Fruit fly (Drosophila melanogaster) whole organism, embryonic: ENCODE data around the gene goe.

Source experiments
- Awh ChIP-seq: fragments of 200-800 bp; sonication (Bioruptor generic); IDR thresholded peaks from 2 replicates; pipeline ENCODE4, ENCODE4 v1.3.6; 2022; ENCODE audit warnings: missing biosample characterization, missing genetic modification characterization
- B-H1 ChIP-seq: fragments of 200-800 bp; sonication (Bioruptor generic); IDR thresholded peaks from 3 replicates; pipeline ENCODE4 v1.3.6; 2022; ENCODE audit warnings: missing biosample characterization, missing genetic modification characterization
- CG11398 ChIP-seq: fragments of 200-800 bp; sonication (Bioruptor generic); optimal IDR thresholded peaks from 2 replicates; lab custom pipeline; 2016; ENCODE audit warnings: missing biosample characterization, missing genetic modification characterization
- CG12155 ChIP-seq: fragments of 200-800 bp; sonication (Bioruptor generic); optimal IDR thresholded peaks from 3 replicates; lab custom pipeline; 2016; ENCODE audit warnings: missing biosample characterization, missing genetic modification characterization
- CG12219 ChIP-seq: fragments of 200-800 bp; sonication (Bioruptor generic); optimal IDR thresholded peaks from 3 replicates; lab custom pipeline; 2018; ENCODE audit warnings: missing biosample characterization, mild to moderate bottlenecking, missing genetic modification characterization
- CG1233 ChIP-seq: fragments of 200-800 bp; sonication (Bioruptor generic); optimal IDR thresholded peaks from 4 replicates; lab custom pipeline; 2018; ENCODE audit warnings: missing biosample characterization, mild to moderate bottlenecking, missing genetic modification characterization
- CG1603 ChIP-seq: fragments of 200-800 bp; sonication (Bioruptor generic); optimal IDR thresholded peaks from 2 replicates; lab custom pipeline; 2019; ENCODE audit warnings: missing biosample characterization, mild to moderate bottlenecking, missing genetic modification characterization, moderate library complexity
- CG1647 ChIP-seq: fragments of 200-800 bp; sonication (Bioruptor generic); optimal IDR thresholded peaks from 3 replicates; lab custom pipeline; 2016; ENCODE audit warnings: missing biosample characterization, missing genetic modification characterization
- CG17361 ChIP-seq: fragments of 200-800 bp; sonication (Bioruptor generic); IDR thresholded peaks from 3 replicates; pipeline ENCODE4 v1.3.6; 2022; ENCODE audit warnings: missing biosample characterization, missing genetic modification characterization
- CG17612 ChIP-seq: fragments of 200-800 bp; sonication (Bioruptor generic); IDR thresholded peaks from 2 replicates; pipeline ENCODE4 v1.3.6; 2022; ENCODE audit warnings: missing biosample characterization, missing genetic modification characterization
- CG31388 ChIP-seq: fragments of 200-800 bp; sonication (Bioruptor generic); optimal IDR thresholded peaks from 2 replicates; lab custom pipeline; 2016; ENCODE audit warnings: missing biosample characterization, missing genetic modification characterization
- CG3163 ChIP-seq: fragments of 200-800 bp; sonication (Bioruptor generic); optimal IDR thresholded peaks from 3 replicates; lab custom pipeline; 2016; ENCODE audit warnings: missing biosample characterization, missing genetic modification characterization
- CG33213 ChIP-seq: fragments of 200-800 bp; sonication (Bioruptor generic); optimal IDR thresholded peaks from 3 replicates; lab custom pipeline; 2016; ENCODE audit warnings: missing biosample characterization, missing genetic modification characterization
- CG33557 ChIP-seq: fragments of 200-800 bp; sonication (Bioruptor generic); optimal IDR thresholded peaks from 2 replicates; lab custom pipeline; 2019; ENCODE audit warnings: missing biosample characterization, mild to moderate bottlenecking, missing genetic modification characterization, moderate library complexity
- CG43689 ChIP-seq: fragments of 200-800 bp; sonication (Bioruptor generic); IDR thresholded peaks from 2 replicates; pipeline ENCODE4 v1.3.6; 2022; ENCODE audit warnings: missing biosample characterization, missing genetic modification characterization
- CG6683 ChIP-seq: fragments of 200-800 bp; sonication (Bioruptor generic); optimal IDR thresholded peaks from 2 replicates; lab custom pipeline; 2017; ENCODE audit warnings: missing biosample characterization, mild to moderate bottlenecking, missing genetic modification characterization, missing genetic modification reagents
- CG8290 ChIP-seq, 3 experiments: fragments of 200-800 bp; sonication (Bioruptor generic); optimal IDR thresholded peaks; 2 replicates each; lab custom pipeline; 2016 to 2019; ENCODE audit warnings: missing biosample characterization in 3 of 3, missing genetic modification characterization in 3 of 3, mild to moderate bottlenecking in 2 of 3, moderate library complexity in 1 of 3
- CG8359 ChIP-seq: fragments of 200-800 bp; sonication (Bioruptor generic); optimal IDR thresholded peaks from 2 replicates; lab custom pipeline; 2017; ENCODE audit warnings: missing biosample characterization, mild to moderate bottlenecking, missing genetic modification characterization, borderline replicate concordance
- CG9215 ChIP-seq: fragments of 200-800 bp; sonication (Bioruptor generic); IDR thresholded peaks from 2 replicates; pipeline ENCODE4 v1.3.6; 2022; ENCODE audit warnings: missing biosample characterization, missing genetic modification characterization
- Hand ChIP-seq: fragments of 200-800 bp; sonication (Bioruptor generic); optimal IDR thresholded peaks from 2 replicates; lab custom pipeline; 2017; ENCODE audit warnings: mild to moderate bottlenecking, missing biosample characterization, missing genetic modification reagents, missing genetic modification characterization
- HmgD ChIP-seq: fragments of 200-800 bp; sonication (Bioruptor generic); optimal IDR thresholded peaks from 3 replicates; lab custom pipeline; 2016; ENCODE audit warnings: missing biosample characterization, missing genetic modification characterization
- Hr3 ChIP-seq: fragments of 200-800 bp; sonication (Bioruptor generic); optimal IDR thresholded peaks from 3 replicates; lab custom pipeline; 2016; ENCODE audit warnings: missing biosample characterization, missing genetic modification characterization
- Jarid2 ChIP-seq: fragments of 200-800 bp; sonication (Bioruptor generic); optimal IDR thresholded peaks from 3 replicates; lab custom pipeline; 2017; ENCODE audit warnings: mild to moderate bottlenecking, missing biosample characterization, missing genetic modification reagents, missing genetic modification characterization
- Lim3 ChIP-seq: fragments of 200-800 bp; sonication (Bioruptor generic); IDR thresholded peaks from 2 replicates; pipeline ENCODE4 v1.3.6; 2022; ENCODE audit warnings: missing biosample characterization, missing genetic modification characterization
- Med ChIP-seq: fragments of 200-800 bp; sonication (Bioruptor generic); peaks from one replicate; lab custom pipeline; 2016; ENCODE audit warnings: missing biosample characterization, missing genetic modification characterization, mild to moderate bottlenecking, inconsistent platforms, moderate library complexity
- NfI ChIP-seq: fragments of 200-800 bp; sonication (Bioruptor generic); optimal IDR thresholded peaks from 3 replicates; lab custom pipeline; 2018; ENCODE audit warnings: missing biosample characterization, mild to moderate bottlenecking, missing genetic modification characterization, moderate library complexity
- Pdp1 ChIP-seq, 2 experiments: fragments of 200-800 bp; sonication (Bioruptor generic); optimal IDR thresholded peaks; 3 replicates each; lab custom pipeline; 2016; ENCODE audit warnings: missing biosample characterization in 2 of 2, missing genetic modification characterization in 2 of 2, mild to moderate bottlenecking in 1 of 2, moderate library complexity in 1 of 2
- amos ChIP-seq: fragments of 200-800 bp; sonication (Bioruptor generic); IDR thresholded peaks from 2 replicates; pipeline ENCODE4 v1.3.6; 2022; ENCODE audit warnings: missing biosample characterization, missing genetic modification characterization; ENCODE audit not compliant: partially characterized antibody
- ase ChIP-seq: fragments of 200-800 bp; sonication (Bioruptor generic); IDR thresholded peaks from 3 replicates; pipeline ENCODE4 v1.3.6; 2022; ENCODE audit warnings: missing biosample characterization, missing genetic modification characterization
- chinmo ChIP-seq: fragments of 200-800 bp; sonication (Bioruptor generic); IDR thresholded peaks from 4 replicates; pipeline ENCODE4 v1.3.6; 2022; ENCODE audit warnings: missing biosample characterization, missing genetic modification characterization; ENCODE audit not compliant: partially characterized antibody
- chm ChIP-seq: fragments of 200-800 bp; sonication (Bioruptor generic); IDR thresholded peaks from 2 replicates; pipeline ENCODE4 v1.3.6; 2022; ENCODE audit warnings: missing biosample characterization, missing genetic modification characterization
- chn ChIP-seq: fragments of 200-800 bp; sonication (Bioruptor generic); optimal IDR thresholded peaks from 2 replicates; lab custom pipeline; 2016; ENCODE audit warnings: missing biosample characterization, missing genetic modification characterization
- crc ChIP-seq: fragments of 200-800 bp; sonication (Bioruptor generic); optimal IDR thresholded peaks from 2 replicates; lab custom pipeline; 2016; ENCODE audit warnings: missing biosample characterization, missing genetic modification characterization
- fd102C ChIP-seq: fragments of 200-800 bp; sonication (Bioruptor generic); optimal IDR thresholded peaks from 2 replicates; lab custom pipeline; 2018; ENCODE audit warnings: missing biosample characterization, mild to moderate bottlenecking, missing genetic modification characterization, moderate library complexity
- hkb ChIP-seq, 2 experiments: fragments of 200-800 bp in 1 of 2; fragments of >200 bp in 1 of 2; sonication (Bioruptor generic) in 1 of 2; IDR thresholded peaks in 1 of 2; optimal IDR thresholded peaks in 1 of 2; 2 replicates each; pipeline versions ENCODE4 v1.3.6 to Lab custom; 2017 to 2022; ENCODE audit warnings: missing biosample characterization in 1 of 2, missing genetic modification characterization in 1 of 2
- lov ChIP-seq, 2 experiments: fragments of 200-800 bp in 1 of 2; fragments of >200 bp in 1 of 2; sonication (Bioruptor generic) in 1 of 2; IDR thresholded peaks in 1 of 2; optimal IDR thresholded peaks in 1 of 2; 2 replicates in 1 of 2; 3 replicates in 1 of 2; pipeline versions ENCODE4 v1.3.6 to Lab custom; 2017 to 2022; ENCODE audit warnings: missing biosample characterization in 1 of 2, missing genetic modification characterization in 1 of 2
- oc ChIP-seq: fragments of 200-800 bp; sonication (Bioruptor generic); optimal IDR thresholded peaks from 2 replicates; lab custom pipeline; 2018; ENCODE audit warnings: missing biosample characterization, mild to moderate bottlenecking, missing genetic modification characterization, moderate library complexity
- ranshi ChIP-seq: fragments of 200-800 bp; sonication (Bioruptor generic); IDR thresholded peaks from 2 replicates; pipeline ENCODE4 v1.3.6; 2022; ENCODE audit warnings: missing biosample characterization, missing genetic modification characterization
- rib ChIP-seq: fragments of 200-800 bp; sonication (Bioruptor generic); IDR thresholded peaks from 2 replicates; pipeline ENCODE4 v1.3.6; 2022; ENCODE audit warnings: missing biosample characterization, missing genetic modification characterization
- ro ChIP-seq: fragments of 200-800 bp; sonication (Bioruptor generic); IDR thresholded peaks from 2 replicates; pipeline ENCODE4 v1.3.6; 2022; ENCODE audit warnings: missing biosample characterization, missing genetic modification characterization
- scrt ChIP-seq: fragments of 200-800 bp; sonication (Bioruptor generic); optimal IDR thresholded peaks from 2 replicates; lab custom pipeline; 2018; ENCODE audit warnings: missing biosample characterization, mild to moderate bottlenecking, missing genetic modification characterization, moderate library complexity
- tna ChIP-seq: fragments of 200-800 bp; sonication (Bioruptor generic); IDR thresholded peaks from 2 replicates; pipeline ENCODE4 v1.3.6; 2022; ENCODE audit warnings: missing biosample characterization, missing genetic modification characterization; ENCODE audit not compliant: partially characterized antibody
- tup ChIP-seq: fragments of 200-800 bp; sonication (Bioruptor generic); optimal IDR thresholded peaks from 2 replicates; lab custom pipeline; 2016; ENCODE audit warnings: missing biosample characterization, mild to moderate bottlenecking, missing genetic modification characterization, moderate library complexity
- unpg ChIP-seq: fragments of 200-800 bp; sonication (Bioruptor generic); optimal IDR thresholded peaks from 3 replicates; lab custom pipeline; 2018; ENCODE audit warnings: missing biosample characterization, mild to moderate bottlenecking, missing genetic modification characterization, moderate library complexity
- vnd ChIP-seq: fragments of 200-800 bp; sonication (Bioruptor generic); IDR thresholded peaks from 3 replicates; pipeline ENCODE4 v1.3.6; 2022; ENCODE audit warnings: missing biosample characterization, missing genetic modification characterization; ENCODE audit not compliant: partially characterized antibody
- wdn ChIP-seq: fragments of 200-800 bp; sonication (Bioruptor generic); IDR thresholded peaks from 2 replicates; pipeline ENCODE4 v1.3.6; 2022; ENCODE audit warnings: missing biosample characterization, missing genetic modification characterization

Gene goe

dm6 chrX:16783141-16783715 lies 31.5 kb upstream of the goe start, which contains the start of gene if (continued):
- TF ChIP-seq CG43689 (no peak), scrt (GFP tag; lab: Kevin White, UChicago) (no peak), CG31388 (GFP tag; lab: Kevin White, UChicago) (no peak), CG1603 (tag; lab: Kevin White, UChicago) (peak; percentile 24), CG33557 (no peak), ranshi (no peak), B-H1 (GFP tag; lab: Robert Waterston, UW) (no peak), hkb (optimal IDR thresholded peaks at IDR 0.05; lab: Kevin White, UChicago) (no peak), hkb (GFP tag; IDR thresholded peaks at IDR 0.05; lab: Robert Waterston, UW) (0 out of 2 replicates have a peak, but pooled peaks have one; percentile 20), Lim3 (GFP tag; lab: Robert Waterston, UW) (no peak), lov (optimal IDR thresholded peaks at IDR 0.05; lab: Kevin White, UChicago) (no peak), lov (GFP tag; IDR thresholded peaks at IDR 0.05; lab: Robert Waterston, UW) (no peak), CG17361 (0 out of 3 replicates have a peak, but pooled peaks have one; percentile 24), rib (GFP tag; lab: Robert Waterston, UW) (peak; percentile 48; the same call in 1 of the 2 replicates), chinmo (GFP tag; lab: Robert Waterston, UW) (0 out of 4 replicates have a peak, but pooled peaks have one; percentile 56), ro (GFP tag; lab: Robert Waterston, UW) (no peak), CG6683 (GFP tag; lab: Kevin White, UChicago) (no peak), CG8359 (GFP tag; lab: Kevin White, UChicago) (no peak), CG17612 (no peak), oc (tag; lab: Kevin White, UChicago) (no peak), crc (GFP tag; lab: Kevin White, UChicago) (no peak), CG11398 (GFP tag; lab: Kevin White, UChicago) (no peak), Hand (no peak), Med (peak; percentile 75), NfI (GFP tag; lab: Kevin White, UChicago) (no peak), tup (no peak), CG12155 (GFP tag; lab: Kevin White, UChicago) (no peak), chn (GFP tag; lab: Kevin White, UChicago) (no peak), tna (GFP tag; lab: Robert Waterston, UW) (0 out of 2 replicates have a peak, but pooled peaks have one; percentile 50), CG8290 (GFP tag; optimal IDR thresholded peaks at IDR 0.05; lab: Kevin White, UChicago) (no peak), CG8290 (tag; optimal IDR thresholded peaks at IDR 0.05; lab: Kevin White, UChicago) (peak in 1 of 2 experiments; percentile 25), Hr3 (GFP tag; lab: Kevin White, UChicago) (no peak), CG3163 (no peak), unpg (no peak), vnd (GFP tag; lab: Robert Waterston, UW) (no peak), CG1233 (no peak), amos (peak; percentile 33; the same call in 1 of the 2 replicates), wdn (GFP tag; lab: Robert Waterston, UW) (no peak), Awh (GFP tag; lab: Robert Waterston, UW) (no peak), CG1647 (GFP tag; lab: Kevin White, UChicago) (no peak), fd102C (GFP tag; lab: Kevin White, UChicago) (no peak), CG12219 (GFP tag; lab: Kevin White, UChicago) (no peak), Pdp1 (GFP tag; optimal IDR thresholded peaks at IDR 0.05; lab: Kevin White, UChicago) (no peak), HmgD (no peak), chm (GFP tag; lab: Robert Waterston, UW) (peak; percentile 60), CG9215 (no peak), Jarid2 (peak; percentile 59), ase (GFP tag; lab: Robert Waterston, UW) (no peak), CG33213 (GFP tag; lab: Kevin White, UChicago) (no peak)
- TF ChIP-seq, all 482 proteins: peak for 22
